Worm (Caenorhabditis elegans) whole organism, L4 larva: ENCODE data around the gene col-95.

ENCODE experiments used
- hlh-30 ChIP-seq: sonication (generic microtip); optimal IDR thresholded peaks from 2 replicates; lab custom pipeline; 2017; ENCODE audit warnings: antibody characterized with exemption, mild to moderate bottlenecking, missing genetic modification characterization, missing compliant biosample characterization; ENCODE audit not compliant: insufficient read depth
- nhr-237 ChIP-seq: sonication (generic microtip); optimal IDR thresholded peaks from 2 replicates; lab custom pipeline; 2017; ENCODE audit warnings: missing biosample characterization, missing genetic modification characterization

DNA sequence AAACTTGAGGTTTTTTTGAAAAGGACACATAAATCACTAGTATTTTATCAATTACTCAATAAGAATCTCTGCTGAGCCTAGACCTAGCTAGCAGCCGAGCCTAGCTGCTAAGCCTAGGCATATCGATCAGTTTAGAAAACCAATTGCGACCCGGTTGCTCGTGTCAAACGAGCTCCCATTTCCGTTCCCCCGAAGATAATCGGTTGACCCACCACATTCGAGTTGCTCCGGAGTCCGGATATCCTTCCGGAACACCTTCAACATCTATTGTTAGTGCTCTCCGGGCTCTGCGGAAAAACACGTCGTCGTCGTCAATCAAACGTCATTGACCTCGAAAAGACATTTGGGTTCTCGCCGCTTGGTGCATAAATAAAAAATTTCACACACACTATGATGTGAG is 20.0 kb upstream of the col-95 start:
- TF ChIP-seq hlh-30 (tag; lab: Kevin White, UChicago), result no peak
- no peak for TF ChIP-seq nhr-237 (tag; lab: Kevin White, UChicago)
